Worm (Caenorhabditis elegans) whole organism, L4/young adult: ENCODE measurements around the gene Y48G9A.7.

Source experiments
- W03F9.2 ChIP-seq: fragments of 150-350 bp; optimal IDR thresholded peaks from 2 replicates; lab custom pipeline; 2014; ENCODE audit warnings: missing biosample characterization, missing genetic modification characterization
- dao-5 ChIP-seq: sonication (generic microtip); optimal IDR thresholded peaks from 2 replicates; lab custom pipeline; 2016; ENCODE audit warnings: missing genotype, missing genetic modification characterization, moderate library complexity, missing compliant biosample characterization
- him-1 ChIP-seq: sonication (generic microtip); optimal IDR thresholded peaks from 2 replicates; lab custom pipeline; 2016; ENCODE audit warnings: missing genotype, missing genetic modification reagents, missing genetic modification characterization, missing compliant biosample characterization

DNA sequence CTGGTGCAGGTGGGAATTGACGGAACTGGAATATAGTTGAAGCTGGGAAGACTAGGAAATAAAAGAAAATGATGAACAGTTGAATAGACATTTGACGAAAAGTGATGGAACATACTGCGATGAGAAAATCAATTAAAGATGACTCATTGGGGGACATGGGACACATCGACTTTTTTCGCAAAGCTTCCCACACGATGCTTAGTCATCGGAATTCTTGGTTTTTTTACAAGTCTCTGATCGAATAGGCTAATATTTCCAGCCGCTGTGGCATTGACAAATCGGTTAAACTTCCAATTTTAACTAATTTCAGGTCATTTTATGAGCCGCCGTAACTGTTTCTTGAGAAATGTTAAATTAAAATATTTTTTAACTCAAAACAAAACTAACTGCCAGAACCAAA, 42.1 kb upstream of the Y48G9A.7 start, which contains the start of gene Y39A3A.3:
- TF ChIP-seq him-1 (tag; lab: Kevin White, UChicago) (no peak), dao-5 (no peak), W03F9.2 (tag; lab: Kevin White, UChicago) (no peak)
